Worm (Caenorhabditis elegans) whole organism, early embryonic: Measurements from ENCODE around the gene D2023.4.

Source experiments
- F13C5.2 ChIP-seq: sonication (generic microtip); optimal IDR thresholded peaks from 2 replicates; lab custom pipeline; 2017; ENCODE audit warnings: mild to moderate bottlenecking, missing genetic modification characterization, inconsistent platforms, missing compliant biosample characterization
- aly-1 ChIP-seq: sonication (generic microtip); optimal IDR thresholded peaks from 2 replicates; lab custom pipeline; 2016; ENCODE audit warnings: missing genetic modification characterization, missing compliant biosample characterization
- ama-1 ChIP-seq: fragments of 150-350 bp; optimal IDR thresholded peaks from 2 replicates; lab custom pipeline; 2014
- ceh-13 ChIP-seq: fragments of 200-800 bp; sonication (Bioruptor generic); optimal IDR thresholded peaks from 2 replicates; lab custom pipeline; 2018; ENCODE audit warnings: mild to moderate bottlenecking, missing genetic modification characterization, missing compliant biosample characterization
- ceh-36 ChIP-seq: sonication (generic microtip); optimal IDR thresholded peaks from 2 replicates; lab custom pipeline; 2016; ENCODE audit warnings: missing genetic modification characterization, inconsistent platforms, missing compliant biosample characterization
- ets-7 ChIP-seq: sonication (generic microtip); optimal IDR thresholded peaks from 2 replicates; lab custom pipeline; 2016; ENCODE audit warnings: missing genotype, missing genetic modification characterization, missing compliant biosample characterization
- flt-1 ChIP-seq: fragments of 200-800 bp; sonication (Bioruptor generic); IDR thresholded peaks from 2 replicates; pipeline ENCODE4 v1.3.6; 2022; ENCODE audit warnings: missing genetic modification characterization, missing compliant biosample characterization
- hmbx-1 ChIP-seq: sonication (generic microtip); optimal IDR thresholded peaks from 2 replicates; lab custom pipeline; 2016; ENCODE audit warnings: mild to moderate bottlenecking, missing genetic modification characterization, missing compliant biosample characterization
- hmg-4 ChIP-seq: fragments of 200-800 bp; sonication (Bioruptor generic); optimal IDR thresholded peaks from 2 replicates; lab custom pipeline; 2018; ENCODE audit warnings: mild to moderate bottlenecking, missing genetic modification characterization, missing compliant biosample characterization
- hnd-1 ChIP-seq: sonication (generic microtip); optimal IDR thresholded peaks from 2 replicates; lab custom pipeline; 2016; ENCODE audit warnings: missing genetic modification characterization, missing compliant biosample characterization
- pes-1 ChIP-seq: fragments of 200-800 bp; sonication (Bioruptor generic); IDR thresholded peaks from 2 replicates; pipeline ENCODE4 v1.3.6; 2022; ENCODE audit warnings: missing genetic modification reagents, missing genetic modification characterization, missing compliant biosample characterization
- tra-4 ChIP-seq: sonication (generic microtip); optimal IDR thresholded peaks from 2 replicates; lab custom pipeline; 2017; ENCODE audit warnings: missing genetic modification characterization, missing compliant biosample characterization

- TF ChIP-seq aly-1 (tag; lab: Kevin White, UChicago), result no peak
- no peak for TF ChIP-seq ama-1 (lab: Kevin White, UChicago)
- TF ChIP-seq ceh-36 (tag; lab: Kevin White, UChicago), result no peak
- no peak for TF ChIP-seq F13C5.2 (tag; lab: Kevin White, UChicago)
- no peak for TF ChIP-seq ets-7 (tag; lab: Kevin White, UChicago)
- no peak for TF ChIP-seq hnd-1 (tag; lab: Kevin White, UChicago)
- no peak for TF ChIP-seq hmbx-1
- no peak for TF ChIP-seq pes-1 (GFP tag; lab: Robert Waterston, UW)
- TF ChIP-seq ceh-13 (GFP tag; lab: Kevin White, UChicago), result no peak
- no peak for TF ChIP-seq hmg-4 (GFP tag; lab: Kevin White, UChicago)
- no peak for TF ChIP-seq flt-1
- TF ChIP-seq tra-4 (tag; lab: Kevin White, UChicago), result no peak
Measured at ce11 chrV:11875060-11875459, 49.5 kb upstream of the D2023.4 start, which contains the start of gene sulp-4.
